Fruit fly (Drosophila melanogaster) whole organism, larva: Measurements from ENCODE around the gene Unc-115a.

Source experiments
- noc ChIP-seq: fragments of 200-800 bp; sonication (Bioruptor generic); optimal IDR thresholded peaks from 3 replicates; lab custom pipeline; 2019; ENCODE audit warnings: missing biosample characterization, mild to moderate bottlenecking, missing genetic modification characterization, moderate library complexity

The Unc-115a gene

dm6 chr3R:9705008-9705628, at the start of gene Unc-115a:
Gene Unc-115a, minus strand, starts transcription at chr3R:9705417.
- peak; percentile 46 for TF ChIP-seq noc (tag; lab: Kevin White, UChicago)

DNA sequence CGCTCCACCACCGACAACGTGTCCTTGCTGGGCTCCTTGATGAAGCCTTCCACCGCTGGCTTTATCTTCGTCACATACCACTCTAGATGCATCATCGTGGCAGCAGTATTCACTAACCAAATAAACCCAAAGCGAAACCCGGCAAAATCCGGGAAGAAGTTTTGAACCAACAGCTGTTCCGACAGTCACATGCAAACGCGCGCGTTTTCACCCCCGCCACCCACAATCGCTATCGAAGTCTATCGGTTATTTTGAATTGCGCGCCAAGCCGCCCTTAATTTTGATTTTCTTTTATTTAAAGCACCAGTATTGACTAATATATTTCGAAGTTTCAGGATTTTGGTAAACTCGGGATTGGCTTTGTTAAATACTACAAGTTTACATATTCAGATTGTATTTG, 49.3 kb upstream of the Unc-115a start, which contains the start of gene Tti1:
Gene Tti1, minus strand, starts transcription at position 200 of the 400 bp plus-strand sequence.
- TF ChIP-seq noc (tag; lab: Kevin White, UChicago): no peak

DNA sequence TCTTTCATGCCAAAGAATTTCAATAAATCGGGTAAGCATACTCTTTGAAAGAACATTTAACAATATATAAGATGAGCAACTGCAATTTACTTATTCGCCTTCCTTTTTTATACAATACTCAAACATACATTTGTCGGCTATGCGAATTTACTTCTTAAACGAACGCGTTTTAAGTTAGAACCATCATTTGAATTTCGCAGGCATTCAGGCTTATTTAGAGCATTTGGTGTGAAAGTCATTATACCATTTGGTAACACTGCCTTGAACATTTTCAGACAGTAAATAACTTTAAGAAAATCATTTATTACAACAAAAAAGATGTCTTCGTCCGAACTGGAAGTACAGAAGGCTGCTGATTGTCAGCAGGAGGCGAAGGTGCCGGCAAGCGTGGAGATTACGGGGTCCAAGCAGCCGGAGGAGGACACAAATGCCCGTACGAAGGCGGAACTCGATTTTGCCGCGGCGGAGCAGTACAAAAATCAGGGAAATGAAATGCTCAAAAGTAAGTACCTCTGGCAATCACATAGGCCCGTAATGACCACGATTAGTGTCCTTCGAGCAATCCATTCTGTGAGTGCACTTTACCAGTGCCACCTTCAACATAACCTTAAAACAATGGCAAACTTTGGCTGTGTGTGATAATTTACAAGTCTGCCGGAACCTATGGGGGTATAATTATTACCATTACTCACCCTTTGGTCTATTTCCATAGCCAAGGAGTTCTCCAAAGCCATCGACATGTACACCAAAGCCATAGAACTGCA, 42.9 kb upstream of the Unc-115a start:
- TF ChIP-seq noc (tag; lab: Kevin White, UChicago): no peak

DNA sequence ATGACTTTTGCATAAGTTTGCCTTT, 42.5 kb upstream of the Unc-115a start, which contains the start of gene PpD3:
Gene PpD3, plus strand, starts transcription at position 1 of the 25 bp plus-strand sequence.
- TF ChIP-seq noc (tag; lab: Kevin White, UChicago): no peak

dm6 chr3R:9747272-9747874, 42.2 kb upstream of the Unc-115a start, which contains the start of gene CG12948:
Gene CG12948, minus strand, starts transcription at chr3R:9747744.
- TF ChIP-seq noc (tag; lab: Kevin White, UChicago): no peak

- no peak for TF ChIP-seq noc (tag; lab: Kevin White, UChicago)
These were observed 41.0 kb upstream of the Unc-115a start, which contains the start of gene CG34409 for dm6 chr3R:9746267-9746666. Gene CG34409, minus strand, starts transcription at chr3R:9746367.

DNA sequence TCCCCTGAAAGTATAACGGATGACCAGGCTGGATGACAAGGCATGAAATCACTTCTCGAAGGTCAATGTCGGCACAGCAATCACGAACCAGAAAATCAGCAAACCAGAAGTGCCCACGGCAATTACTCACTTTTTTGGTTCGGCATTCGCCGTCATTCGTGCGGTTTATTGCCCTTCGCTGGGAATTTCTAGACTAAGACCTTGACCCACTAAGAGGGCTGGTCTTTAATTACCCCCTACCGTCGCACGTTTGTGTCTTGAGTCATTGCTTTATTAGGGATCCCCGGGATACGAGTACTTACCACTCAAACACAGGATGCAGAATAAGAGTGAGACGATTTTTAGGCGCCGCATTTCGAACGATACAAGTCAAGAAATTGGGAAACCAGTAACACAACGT, 40.2 kb upstream of the Unc-115a start:
- TF ChIP-seq noc (tag; lab: Kevin White, UChicago): no peak

DNA sequence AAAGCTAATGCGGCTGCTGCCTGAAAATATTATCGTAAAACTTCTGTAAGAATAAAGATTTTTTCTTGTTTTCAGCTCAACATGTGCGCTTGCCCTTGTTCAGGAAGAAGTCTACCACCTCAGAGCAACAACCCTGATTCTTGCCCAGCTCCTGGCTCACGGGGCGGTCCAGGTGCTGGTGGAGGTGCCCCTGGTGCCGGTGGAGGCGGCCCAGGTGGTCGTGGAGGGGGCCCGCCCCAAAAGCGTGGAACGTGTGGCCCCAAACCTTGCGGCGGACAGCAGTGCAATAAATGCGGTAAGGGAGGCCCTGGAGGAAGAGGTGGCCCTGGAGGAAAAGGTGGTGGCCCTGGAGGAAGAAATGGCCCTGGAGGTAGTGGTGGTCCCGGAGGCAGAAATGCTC, 38.8 kb upstream of the Unc-115a start:
- no peak for TF ChIP-seq noc (tag; lab: Kevin White, UChicago)

dm6 chr3R:9743217-9743616, 38.0 kb upstream of the Unc-115a start, which contains the start of gene CG31415:
Gene CG31415, plus strand, starts transcription at chr3R:9743517.
- no peak for TF ChIP-seq noc (tag; lab: Kevin White, UChicago)

DNA sequence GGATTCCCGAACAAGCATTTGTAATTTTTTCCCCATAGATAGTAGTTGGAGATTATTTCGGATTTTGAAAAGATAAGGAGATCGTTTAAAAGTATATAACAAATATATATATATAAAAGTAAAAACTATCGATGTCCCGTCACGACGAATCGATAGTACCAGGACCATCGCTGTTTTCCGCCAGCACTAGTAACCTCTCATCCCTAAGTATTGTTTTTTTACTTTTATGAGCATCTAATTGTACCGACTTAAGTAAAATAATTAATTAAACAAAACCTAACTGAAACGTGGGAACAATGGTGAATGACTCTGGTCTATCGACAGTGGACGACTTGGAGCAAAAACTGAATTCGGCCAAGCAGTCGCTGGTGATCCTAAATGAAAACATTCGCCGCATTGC, 35.5 kb upstream of the Unc-115a start, which contains the start of gene Pnn:
Gene Pnn, plus strand, starts transcription at position 187 of the 400 bp plus-strand sequence.
- TF ChIP-seq noc (tag; lab: Kevin White, UChicago): no peak

DNA sequence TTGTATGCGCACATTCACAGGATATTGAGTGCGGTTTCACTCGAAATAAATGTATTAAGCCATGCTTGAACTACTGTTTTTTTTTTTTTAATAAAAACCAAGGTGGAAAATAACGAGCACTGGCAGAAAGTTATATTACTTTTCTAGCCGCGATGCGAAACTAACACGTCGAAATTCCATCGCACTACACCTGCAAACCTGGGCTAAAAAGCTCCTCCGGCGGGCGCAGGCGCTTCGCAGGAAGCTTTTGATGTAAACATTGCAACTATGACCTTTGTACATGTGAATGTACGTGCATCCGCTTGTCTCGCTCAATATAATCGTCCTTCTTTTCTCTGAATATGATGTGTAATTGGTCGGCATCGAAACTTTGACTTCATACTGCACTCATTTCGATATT, 34.6 kb upstream of the Unc-115a start, which contains the start of gene side-VII:
Gene side-VII, minus strand, starts transcription at position 187 of the 400 bp plus-strand sequence.
- no peak for TF ChIP-seq noc (tag; lab: Kevin White, UChicago)

DNA sequence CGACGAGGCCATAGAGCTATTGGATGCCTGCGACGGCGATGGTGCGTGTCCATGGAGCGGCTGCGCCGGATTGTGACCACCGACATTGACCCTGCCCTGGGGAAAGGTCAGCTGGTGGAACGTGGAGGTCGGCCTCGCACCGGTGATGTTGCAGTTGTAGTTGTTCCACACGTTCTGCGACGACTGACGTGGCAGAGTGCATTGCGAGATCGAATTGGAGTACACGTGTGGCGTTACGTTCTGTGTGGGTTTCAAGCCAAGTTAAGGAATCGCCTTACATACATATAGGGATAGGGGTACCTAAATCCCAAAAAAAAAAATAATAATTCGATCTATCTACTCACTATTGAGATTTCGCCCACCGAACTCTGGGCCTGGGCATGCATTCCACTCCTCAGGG, 29.9 kb upstream of the Unc-115a start:
- TF ChIP-seq noc (tag; lab: Kevin White, UChicago): no peak

- no peak for TF ChIP-seq noc (tag; lab: Kevin White, UChicago)
These were observed 27.9 kb upstream of the Unc-115a start, which contains the start of gene alphaTub85E for dm6 chr3R:9733150-9733549. Gene alphaTub85E, minus strand, starts transcription at chr3R:9733250.

DNA sequence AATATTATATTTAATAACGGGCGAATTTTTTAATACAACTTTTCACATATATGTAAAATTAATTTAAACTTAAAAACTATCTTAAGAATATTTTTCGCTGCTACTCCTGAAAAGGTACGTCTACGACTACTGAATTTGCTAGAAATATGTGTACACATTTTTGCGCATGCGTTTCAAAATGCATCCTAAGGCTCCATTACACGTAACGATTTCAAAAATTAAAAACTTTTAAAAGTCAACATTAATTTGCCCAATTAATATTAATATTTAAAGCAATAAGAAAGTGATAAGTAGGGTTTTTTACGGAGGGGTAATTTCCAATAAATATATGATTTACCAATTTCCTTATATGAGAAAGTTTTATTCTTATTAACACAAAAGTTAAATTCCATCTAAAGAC, 25.6 kb upstream of the Unc-115a start, which contains the start of gene FoxP:
Gene FoxP, minus strand, starts transcription at position 89 of the 400 bp plus-strand sequence.
- TF ChIP-seq noc (tag; lab: Kevin White, UChicago): no peak

- no peak for TF ChIP-seq noc (tag; lab: Kevin White, UChicago)
These were observed 20.1 kb upstream of the Unc-115a start, which contains the start of gene hyd for dm6 chr3R:9725121-9725956. Gene hyd, minus strand, starts transcription at chr3R:9725615.
